Fruit fly (Drosophila melanogaster): Measurements from ENCODE around the gene pn.

- TF ChIP-seq salr (GFP tag; optimal IDR thresholded peaks at IDR 0.05) (no peak), CG32006 (GFP tag; optimal IDR thresholded peaks at IDR 0.05) (no peak), spab (GFP tag; optimal IDR thresholded peaks at IDR 0.05) (no peak)
These were observed 10.9 kb downstream of the pn start for dm6 chrX:2191896-2192295.

All from whole organism, prepupa.